Worm (Caenorhabditis elegans) whole organism, L4/young adult: ENCODE results near the gene pgl-2.

Experiments
- W03F9.2 ChIP-seq: fragments of 150-350 bp; optimal IDR thresholded peaks from 2 replicates; lab custom pipeline; 2014; ENCODE audit warnings: missing biosample characterization, missing genetic modification characterization
- dao-5 ChIP-seq: sonication (generic microtip); optimal IDR thresholded peaks from 2 replicates; lab custom pipeline; 2016; ENCODE audit warnings: missing genotype, missing genetic modification characterization, moderate library complexity, missing compliant biosample characterization
- him-1 ChIP-seq: sonication (generic microtip); optimal IDR thresholded peaks from 2 replicates; lab custom pipeline; 2016; ENCODE audit warnings: missing genotype, missing genetic modification reagents, missing genetic modification characterization, missing compliant biosample characterization

pgl-2 gene

DNA sequence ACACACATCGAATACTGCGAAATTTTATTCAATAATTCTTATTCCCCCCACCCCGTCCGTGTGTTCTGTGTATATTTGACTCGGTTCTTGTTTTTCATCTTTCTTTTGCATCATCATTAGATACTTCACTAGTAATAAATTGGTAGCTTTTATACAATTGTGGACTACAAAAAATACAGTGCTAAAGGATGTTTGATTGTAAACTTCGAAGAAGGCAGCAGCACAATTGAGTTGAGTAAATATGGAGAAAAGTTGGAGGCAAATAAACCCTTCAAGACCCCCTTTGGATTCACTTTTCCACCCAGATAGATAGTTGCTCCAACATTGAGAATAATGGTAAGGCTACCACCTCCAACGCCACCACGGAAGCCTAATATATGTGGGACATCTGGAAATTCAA lies 18.1 kb upstream of the pgl-2 start, which contains the start of gene B0303.7:
B0303.7 (plus strand) TSS at position 301 of the 400 bp plus-strand sequence.
- no peak for TF ChIP-seq dao-5
- TF ChIP-seq W03F9.2 (tag; lab: Kevin White, UChicago), result no peak
- TF ChIP-seq him-1 (tag; lab: Kevin White, UChicago), result no peak

ce11 chrIII:8689655-8690054 lies 14.4 kb upstream of the pgl-2 start, which contains the start of gene B0303.4:
Gene B0303.4 (plus strand): TSS chrIII:8689850.
- TF ChIP-seq him-1 (tag; lab: Kevin White, UChicago), result no peak
- TF ChIP-seq W03F9.2 (tag; lab: Kevin White, UChicago), result peak; percentile 22
- no peak for TF ChIP-seq dao-5

- TF ChIP-seq dao-5, result no peak
- no peak for TF ChIP-seq W03F9.2 (tag; lab: Kevin White, UChicago)
- no peak for TF ChIP-seq him-1 (tag; lab: Kevin White, UChicago)
These were observed 13.9 kb upstream of the pgl-2 start for ce11 chrIII:8689143-8689542.

DNA sequence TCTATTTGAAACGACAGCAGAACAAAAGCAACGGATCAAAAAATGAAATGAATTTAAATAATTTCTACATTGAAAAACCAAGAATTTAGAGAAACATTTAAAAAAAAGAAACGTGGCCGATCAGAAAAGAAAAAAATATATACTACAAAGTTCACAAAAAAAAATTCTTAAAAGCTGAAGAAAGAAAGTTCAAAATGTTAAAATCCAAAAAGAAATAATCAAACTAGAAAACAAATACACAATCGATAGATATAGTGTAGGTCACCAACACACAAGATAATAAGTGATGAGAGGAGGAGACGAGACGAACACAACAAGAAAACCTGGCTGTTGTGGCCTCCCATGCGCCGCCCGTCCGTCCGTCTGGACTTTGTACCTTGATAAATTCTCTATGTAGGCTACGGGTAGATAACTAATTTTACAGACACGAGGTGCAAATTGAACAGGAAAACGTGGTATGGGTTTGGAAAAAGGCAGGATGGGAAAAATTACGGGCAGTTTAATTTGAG lies 13.3 kb upstream of the pgl-2 start, which contains the start of gene hadb-1:
hadb-1 (minus strand) TSS at position 51 of the 509 bp plus-strand sequence.
- TF ChIP-seq dao-5, result no peak
- TF ChIP-seq him-1 (tag; lab: Kevin White, UChicago), result no peak

DNA sequence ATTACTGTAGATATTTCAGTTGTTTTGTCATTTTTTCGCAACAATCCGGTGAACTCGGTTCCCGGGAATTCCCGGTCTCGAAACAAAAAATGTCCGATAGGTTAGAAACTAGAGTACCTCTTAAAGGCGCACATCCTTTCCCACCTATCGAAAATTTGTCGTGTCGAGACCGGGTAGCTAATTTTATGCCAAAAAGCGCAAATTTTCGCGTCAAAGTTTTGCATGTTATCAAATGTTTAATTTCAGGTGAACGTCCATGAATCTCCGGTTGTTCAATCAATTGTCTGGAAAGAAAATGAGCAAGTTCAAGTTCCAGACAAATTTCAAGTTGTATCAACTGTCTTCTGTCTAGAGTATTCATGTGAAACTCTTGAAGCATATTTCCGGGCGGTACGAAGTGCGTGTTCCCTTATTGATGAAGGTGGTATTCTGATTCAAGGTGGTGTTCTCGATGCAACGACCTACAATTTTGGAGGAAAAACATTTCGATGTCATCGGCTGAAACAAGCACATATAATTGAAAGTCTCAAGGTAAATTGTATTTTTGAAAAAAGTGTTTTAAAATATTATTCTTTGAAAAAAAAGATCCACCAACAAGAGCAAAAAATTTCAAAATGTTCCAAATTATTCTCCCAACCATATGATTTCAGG lies 10.5 kb upstream of the pgl-2 start:
- TF ChIP-seq dao-5, result no peak
- no peak for TF ChIP-seq W03F9.2 (tag; lab: Kevin White, UChicago)
- TF ChIP-seq him-1 (tag; lab: Kevin White, UChicago), result no peak

ce11 chrIII:8684421-8684820 lies 9.2 kb upstream of the pgl-2 start, which contains the start of gene anmt-1:
Gene anmt-1 (plus strand): TSS chrIII:8684808.
- TF ChIP-seq W03F9.2 (tag; lab: Kevin White, UChicago), result no peak
- TF ChIP-seq dao-5, result no peak
- TF ChIP-seq him-1 (tag; lab: Kevin White, UChicago), result no peak

DNA sequence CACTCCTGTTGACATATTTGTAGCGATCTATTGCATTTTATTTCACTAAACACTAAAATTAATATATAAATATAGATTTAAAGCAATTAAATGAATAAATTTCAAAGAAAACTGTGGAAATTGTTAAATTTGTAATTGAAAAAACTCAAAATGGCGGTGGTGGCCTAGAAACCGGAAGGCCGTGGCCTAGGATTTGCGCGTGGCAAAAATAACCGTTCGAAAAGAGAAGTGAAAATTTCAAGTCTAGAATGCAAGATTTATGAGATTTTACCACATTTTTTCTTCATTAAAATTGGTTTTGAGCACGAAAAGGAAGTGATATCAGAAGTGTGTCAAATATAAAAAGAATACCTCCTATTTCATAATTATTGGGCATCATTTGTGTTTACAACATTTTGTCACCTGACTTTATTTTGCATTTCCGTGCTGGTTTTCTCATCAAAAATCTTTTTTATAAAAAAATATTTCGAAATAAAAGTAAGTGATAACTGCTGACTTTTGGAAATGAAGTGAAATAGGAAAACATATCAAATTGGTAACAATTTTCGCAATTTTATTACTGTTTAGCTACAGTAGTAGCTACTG lies 8.5 kb upstream of the pgl-2 start, which contains the start of gene fli-1:
fli-1 (minus strand) TSS at position 58 of the 585 bp plus-strand sequence.
- TF ChIP-seq W03F9.2 (tag; lab: Kevin White, UChicago), result peak; percentile 52
- no peak for TF ChIP-seq him-1 (tag; lab: Kevin White, UChicago)

- TF ChIP-seq dao-5, result peak; percentile 61
- TF ChIP-seq W03F9.2 (tag; lab: Kevin White, UChicago), result peak; percentile 18
- TF ChIP-seq him-1 (tag; lab: Kevin White, UChicago), result peak; percentile 75
These were observed 3.1 kb upstream of the pgl-2 start for ce11 chrIII:8678371-8678770.

DNA sequence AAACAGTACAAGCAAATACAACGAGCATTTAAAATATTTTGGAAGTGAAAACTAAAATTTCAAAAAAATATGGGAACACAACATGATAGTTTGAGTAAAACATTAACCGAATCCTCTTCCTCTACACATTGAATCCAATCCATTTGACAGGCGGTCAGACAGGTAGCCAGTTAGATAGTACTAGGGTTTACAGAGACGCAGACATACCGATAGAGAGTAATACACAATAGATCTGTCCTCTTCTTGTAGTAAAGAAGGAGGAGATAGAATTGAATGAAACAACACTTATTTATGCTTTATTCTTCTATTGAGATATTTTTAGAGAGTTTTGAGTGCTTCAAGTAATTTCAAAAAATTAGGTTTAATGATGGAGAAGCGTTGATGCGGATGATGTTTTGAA lies 6.5 kb downstream of the pgl-2 start:
- TF ChIP-seq W03F9.2 (tag; lab: Kevin White, UChicago) (no peak), dao-5 (no peak)

ce11 chrIII:8667382-8667781 lies 7.9 kb downstream of the pgl-2 start, which contains the start of gene dpy-19:
Gene dpy-19 (minus strand): TSS chrIII:8667482.
- TF ChIP-seq dao-5 (no peak), him-1 (tag; lab: Kevin White, UChicago) (no peak), W03F9.2 (tag; lab: Kevin White, UChicago) (no peak)

DNA sequence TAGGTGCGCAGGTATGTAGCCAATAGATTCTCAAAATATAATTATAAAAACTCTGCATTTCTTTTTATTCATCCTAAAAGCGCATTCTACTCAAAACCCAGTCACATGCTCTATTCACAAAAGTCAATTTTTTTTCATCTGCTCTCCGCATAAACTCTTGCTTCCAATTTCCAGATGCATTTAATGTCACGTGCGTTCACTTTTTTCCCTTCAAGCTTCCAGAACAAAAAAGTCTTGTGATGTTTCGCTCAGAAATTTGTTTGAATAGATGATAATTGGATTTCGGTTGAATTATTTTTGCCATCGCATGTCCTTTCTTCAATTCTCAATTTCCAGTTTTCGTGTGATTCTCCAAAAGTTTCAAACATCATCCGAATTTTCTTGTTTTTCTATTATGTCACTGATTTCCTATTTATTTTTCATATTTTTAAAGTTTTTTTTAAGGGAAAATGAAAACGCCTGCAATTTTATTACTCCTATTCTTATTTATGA lies 10.3 kb downstream of the pgl-2 start, which contains the start of gene F22B7.1:
F22B7.1 (plus strand) TSS at position 442 of the 492 bp plus-strand sequence.
- TF ChIP-seq dao-5, result no peak
- no peak for TF ChIP-seq W03F9.2 (tag; lab: Kevin White, UChicago)
- no peak for TF ChIP-seq him-1 (tag; lab: Kevin White, UChicago)

DNA sequence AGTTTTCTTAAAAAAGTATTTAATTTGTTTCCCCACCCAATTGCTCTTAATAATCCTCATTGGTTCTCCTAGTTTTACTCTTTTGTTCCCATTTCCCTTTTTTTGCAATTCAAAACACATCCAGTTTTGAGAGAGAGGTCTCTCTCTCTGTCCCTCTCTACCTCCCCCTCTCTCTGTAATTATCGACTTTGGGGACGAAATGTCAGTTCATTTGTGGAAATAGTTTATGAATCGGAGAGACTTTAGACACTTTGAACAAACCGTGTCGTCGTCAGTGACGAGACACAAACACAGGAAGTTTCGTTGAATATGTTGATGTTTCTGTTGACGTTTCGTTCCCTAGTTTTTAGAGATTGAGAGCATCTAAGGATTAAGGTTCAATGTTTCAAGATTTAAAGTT lies 12.1 kb downstream of the pgl-2 start:
- TF ChIP-seq W03F9.2 (tag; lab: Kevin White, UChicago) (no peak), him-1 (tag; lab: Kevin White, UChicago) (no peak), dao-5 (no peak)

- no peak for TF ChIP-seq dao-5
- TF ChIP-seq W03F9.2 (tag; lab: Kevin White, UChicago), result peak; percentile 91
- peak; percentile 76 for TF ChIP-seq him-1 (tag; lab: Kevin White, UChicago)
These were observed 16.9 kb downstream of the pgl-2 start for ce11 chrIII:8658367-8658761.
